Worm (Caenorhabditis elegans): ENCODE results near the gene F46C8.1.
A peak's percentile ranks its signal among the peaks of the same experiment; 100 is the strongest.

Gene F46C8.1

ce11 chrX:7506533-7506932 is 41.7 kb upstream of the F46C8.1 start, which contains the start of gene lgc-11:
TSS of gene lgc-11 (minus strand) at chrX:7506633.
- TF ChIP-seq alr-1 (tag; optimal IDR thresholded peaks at IDR 0.05), result no peak
- TF ChIP-seq mbf-1 (tag; optimal IDR thresholded peaks at IDR 0.05), result no peak
- no peak for TF ChIP-seq sma-9 (GFP tag; optimal IDR thresholded peaks at IDR 0.05)
- no peak for TF ChIP-seq sma-9 (tag; optimal IDR thresholded peaks at IDR 0.05)
- TF ChIP-seq ama-1 (optimal IDR thresholded peaks at IDR 0.05), result no peak
- no peak for TF ChIP-seq lin-39 (tag; optimal IDR thresholded peaks at IDR 0.05)
- no peak for TF ChIP-seq nhr-11 (tag; optimal IDR thresholded peaks at IDR 0.05)
- TF ChIP-seq nhr-6 (tag; optimal IDR thresholded peaks at IDR 0.05), result no peak
- TF ChIP-seq sma-3 (GFP tag; optimal IDR thresholded peaks at IDR 0.05), result no peak
- no peak for TF ChIP-seq skn-1 (tag; optimal IDR thresholded peaks at IDR 0.05)
- no peak for TF ChIP-seq nhr-21 (tag; optimal IDR thresholded peaks at IDR 0.05)
- no peak for TF ChIP-seq ceh-82 (tag; optimal IDR thresholded peaks at IDR 0.05)
- TF ChIP-seq F13H6.1 (tag; optimal IDR thresholded peaks at IDR 0.05), result no peak
- no peak for TF ChIP-seq lin-13 (GFP tag; optimal IDR thresholded peaks at IDR 0.05)
- TF ChIP-seq unc-55 (GFP tag; optimal IDR thresholded peaks at IDR 0.05), result no peak
- no peak for TF ChIP-seq unc-39 (tag; optimal IDR thresholded peaks at IDR 0.05)
- TF ChIP-seq Y55F3AM.14 (GFP tag; optimal IDR thresholded peaks at IDR 0.05), result no peak
- no peak for TF ChIP-seq nhr-10 (tag; optimal IDR thresholded peaks at IDR 0.05)
- TF ChIP-seq R02D3.7 (tag; optimal IDR thresholded peaks at IDR 0.05), result no peak
- no peak for TF ChIP-seq lsy-2 (tag; optimal IDR thresholded peaks at IDR 0.05)
- no peak for TF ChIP-seq ceh-16 (tag; optimal IDR thresholded peaks at IDR 0.05)

- TF ChIP-seq fos-1 (tag; optimal IDR thresholded peaks at IDR 0.05), result peak; percentile 10
- TF ChIP-seq lin-39 (tag; optimal IDR thresholded peaks at IDR 0.05), result no peak
Measured at ce11 chrX:7507141-7507540, 41.1 kb upstream of the F46C8.1 start.

ce11 chrX:7512714-7513113 is 35.5 kb upstream of the F46C8.1 start:
- TF ChIP-seq skn-1 (tag; optimal IDR thresholded peaks at IDR 0.05), result no peak
- no peak for TF ChIP-seq elt-1 (tag; optimal IDR thresholded peaks at IDR 0.05)
- TF ChIP-seq sma-3 (GFP tag; optimal IDR thresholded peaks at IDR 0.05), result no peak
- TF ChIP-seq nhr-21 (tag; optimal IDR thresholded peaks at IDR 0.05), result no peak
- TF ChIP-seq nhr-12 (tag; optimal IDR thresholded peaks at IDR 0.05), result no peak
- TF ChIP-seq alr-1 (tag; optimal IDR thresholded peaks at IDR 0.05), result no peak
- TF ChIP-seq snpc-4 (tag; optimal IDR thresholded peaks at IDR 0.05), result no peak
- TF ChIP-seq ama-1 (optimal IDR thresholded peaks at IDR 0.05), result no peak
- no peak for TF ChIP-seq nhr-11 (tag; optimal IDR thresholded peaks at IDR 0.05)
- TF ChIP-seq ztf-11 (tag; optimal IDR thresholded peaks at IDR 0.05), result no peak
- TF ChIP-seq unc-39 (tag; optimal IDR thresholded peaks at IDR 0.05), result no peak
- TF ChIP-seq nhr-6 (tag; optimal IDR thresholded peaks at IDR 0.05), result no peak
- TF ChIP-seq ztf-4 (tag; optimal IDR thresholded peaks at IDR 0.05), result no peak
- no peak for TF ChIP-seq sma-9 (GFP tag; optimal IDR thresholded peaks at IDR 0.05)
- no peak for TF ChIP-seq sma-9 (tag; optimal IDR thresholded peaks at IDR 0.05)
- no peak for TF ChIP-seq aly-2 (tag; optimal IDR thresholded peaks at IDR 0.05)
- TF ChIP-seq dmd-4 (tag; optimal IDR thresholded peaks at IDR 0.05), result no peak
- no peak for TF ChIP-seq lin-13 (GFP tag; optimal IDR thresholded peaks at IDR 0.05)

- no peak for TF ChIP-seq ZK546.5 (tag; optimal IDR thresholded peaks at IDR 0.05)
- no peak for TF ChIP-seq ztf-11 (tag; optimal IDR thresholded peaks at IDR 0.05)
- TF ChIP-seq nhr-12 (tag; optimal IDR thresholded peaks at IDR 0.05), result no peak
- no peak for TF ChIP-seq nhr-23 (tag; optimal IDR thresholded peaks at IDR 0.05)
- no peak for TF ChIP-seq skn-1 (tag; optimal IDR thresholded peaks at IDR 0.05)
- TF ChIP-seq snpc-4 (tag; optimal IDR thresholded peaks at IDR 0.05), result no peak
- TF ChIP-seq nhr-237 (tag; optimal IDR thresholded peaks at IDR 0.05), result no peak
- no peak for TF ChIP-seq ztf-1 (GFP tag; conservative IDR thresholded peaks at IDR 0.05)
- TF ChIP-seq peb-1 (tag; optimal IDR thresholded peaks at IDR 0.05), result no peak
- no peak for TF ChIP-seq mab-5 (tag; optimal IDR thresholded peaks at IDR 0.05)
- no peak for TF ChIP-seq unc-39 (tag; optimal IDR thresholded peaks at IDR 0.05)
- no peak for TF ChIP-seq crh-2 (tag; optimal IDR thresholded peaks at IDR 0.05)
- TF ChIP-seq unc-55 (GFP tag; optimal IDR thresholded peaks at IDR 0.05), result no peak
Measured at ce11 chrX:7519569-7519968, 28.7 kb upstream of the F46C8.1 start, which contains the start of gene chts-1. TSS of gene chts-1 (minus strand) at chrX:7519669.

- TF ChIP-seq sma-9 (GFP tag; optimal IDR thresholded peaks at IDR 0.05) (peak; percentile 7), sma-9 (tag; optimal IDR thresholded peaks at IDR 0.05) (no peak), unc-39 (tag; optimal IDR thresholded peaks at IDR 0.05) (no peak), nhr-11 (tag; optimal IDR thresholded peaks at IDR 0.05) (no peak)
Measured at ce11 chrX:7522595-7522994, 25.7 kb upstream of the F46C8.1 start.

Measured in whole organism, L2 larva.